Fruit fly (Drosophila melanogaster): ENCODE data around the gene CG32533.
A peak's percentile ranks its signal among the peaks of the same experiment; 100 is the strongest.

The CG32533 gene

dm6 chrX:19505334-19506185 is 26.3 kb upstream of the CG32533 start (continued):
- no peak for TF ChIP-seq seq (GFP tag; IDR thresholded peaks at IDR 0.05)
- TF ChIP-seq CG2199 (GFP tag; IDR thresholded peaks at IDR 0.05) = peak; percentile 89
- TF ChIP-seq pita (GFP tag; optimal IDR thresholded peaks at IDR 0.05) = no peak
- peak; percentile 8 for TF ChIP-seq tx (GFP tag; optimal IDR thresholded peaks at IDR 0.05)
- TF ChIP-seq toy (GFP tag; IDR thresholded peaks at IDR 0.05) = no peak
- TF ChIP-seq HLH4C (GFP tag; IDR thresholded peaks at IDR 0.05; ENCODE audit: partially characterized antibody) = peak; percentile 80
- TF ChIP-seq sc (optimal IDR thresholded peaks at IDR 0.05) = no peak
- TF ChIP-seq sc (GFP tag; optimal IDR thresholded peaks at IDR 0.05) = no peak
- TF ChIP-seq CG17186 (GFP tag; optimal IDR thresholded peaks at IDR 0.05) = peak; percentile 13
- TF ChIP-seq CG17912 (GFP tag; optimal IDR thresholded peaks at IDR 0.05) = no peak
- peak; percentile 17 for TF ChIP-seq da (GFP tag; optimal IDR thresholded peaks at IDR 0.05)
- peak; percentile 50; the same call in 1 of the 2 replicates for TF ChIP-seq MBD-R2 (GFP tag; IDR thresholded peaks at IDR 0.05)
- TF ChIP-seq CG7271 (tag; optimal IDR thresholded peaks at IDR 0.05) = peak; percentile 22
- peak; percentile 69 for TF ChIP-seq row (GFP tag; IDR thresholded peaks at IDR 0.05)
- no peak for TF ChIP-seq fd96Cb (tag; optimal IDR thresholded peaks at IDR 0.05)
- TF ChIP-seq bcd (GFP tag; optimal IDR thresholded peaks at IDR 0.05) = no peak
- TF ChIP-seq CG7786 (GFP tag; optimal IDR thresholded peaks at IDR 0.05) = peak; percentile 38
- peak; percentile 88 for TF ChIP-seq CG15479 (GFP tag; optimal IDR thresholded peaks at IDR 0.05)
- no peak for TF ChIP-seq TFAM (GFP tag; optimal IDR thresholded peaks at IDR 0.05)
- no peak for TF ChIP-seq sim (GFP tag; IDR thresholded peaks at IDR 0.05)
- TF ChIP-seq CG6854 (GFP tag; optimal IDR thresholded peaks at IDR 0.05) = no peak
- TF ChIP-seq zfh2 (GFP tag; optimal IDR thresholded peaks at IDR 0.05) = peak; percentile 48
- 0 out of 2 replicates have a peak, but pooled peaks have one; percentile 29 for TF ChIP-seq E2f1 (GFP tag; IDR thresholded peaks at IDR 0.05)
- TF ChIP-seq sens (GFP tag) = peak; percentile 72
- TF ChIP-seq z (GFP tag; IDR thresholded peaks at IDR 0.05) = no peak
- no peak for TF ChIP-seq Lpt (GFP tag; optimal IDR thresholded peaks at IDR 0.05)
- TF ChIP-seq slou (GFP tag; optimal IDR thresholded peaks at IDR 0.05) = no peak
- TF ChIP-seq CG17568 (GFP tag; optimal IDR thresholded peaks at IDR 0.05) = no peak
- no peak for TF ChIP-seq pros (GFP tag; optimal IDR thresholded peaks at IDR 0.05)
- TF ChIP-seq Vsx1 (GFP tag; optimal IDR thresholded peaks at IDR 0.05) = no peak
- TF ChIP-seq CG1832 (GFP tag; optimal IDR thresholded peaks at IDR 0.05) = no peak
- peak; percentile 52 for TF ChIP-seq trem (tag; optimal IDR thresholded peaks at IDR 0.05)
- TF ChIP-seq CG11093 (GFP tag; IDR thresholded peaks at IDR 0.05) = no peak
- peak; percentile 32 for TF ChIP-seq p53 (GFP tag; optimal IDR thresholded peaks at IDR 0.05)
- TF ChIP-seq CG12155 (GFP tag; optimal IDR thresholded peaks at IDR 0.05) = peak; percentile 50
- peak; percentile 29 for TF ChIP-seq Mes4 (GFP tag; optimal IDR thresholded peaks at IDR 0.05)
- peak; percentile 72 for TF ChIP-seq CG7987 (GFP tag; optimal IDR thresholded peaks at IDR 0.05)
- TF ChIP-seq chif (GFP tag; optimal IDR thresholded peaks at IDR 0.05) = no peak
- TF ChIP-seq GATAe (GFP tag; conservative IDR thresholded peaks at IDR 0.05) = no peak
- TF ChIP-seq eve (GFP tag; optimal IDR thresholded peaks at IDR 0.05) = no peak
- no peak for TF ChIP-seq bigmax (GFP tag; optimal IDR thresholded peaks at IDR 0.05)
- no peak for TF ChIP-seq Camta (GFP tag; optimal IDR thresholded peaks at IDR 0.05)
- TF ChIP-seq CG2116 (GFP tag; optimal IDR thresholded peaks at IDR 0.05) = peak; percentile 88
- peak; percentile 76 to 88 for TF ChIP-seq Trl (optimal IDR thresholded peaks at IDR 0.05)
- peak; percentile 41 for TF ChIP-seq Trl (GFP tag; optimal IDR thresholded peaks at IDR 0.05)
- peak; percentile 43 for TF ChIP-seq her (GFP tag; optimal IDR thresholded peaks at IDR 0.05)
- TF ChIP-seq Deaf1 (tag; optimal IDR thresholded peaks at IDR 0.05) = peak; percentile 78
- TF ChIP-seq dmrt99B (tag; optimal IDR thresholded peaks at IDR 0.05) = no peak
- no peak for TF ChIP-seq CG32772 (GFP tag; IDR thresholded peaks at IDR 0.05)
- peak; percentile 82 for TF ChIP-seq Myb (GFP tag; optimal IDR thresholded peaks at IDR 0.05)
- peak; percentile 17 for TF ChIP-seq Six4 (GFP tag; optimal IDR thresholded peaks at IDR 0.05)
